Fruit fly (Drosophila melanogaster): ENCODE measurements around the gene ND-20L.

Gene ND-20L

DNA sequence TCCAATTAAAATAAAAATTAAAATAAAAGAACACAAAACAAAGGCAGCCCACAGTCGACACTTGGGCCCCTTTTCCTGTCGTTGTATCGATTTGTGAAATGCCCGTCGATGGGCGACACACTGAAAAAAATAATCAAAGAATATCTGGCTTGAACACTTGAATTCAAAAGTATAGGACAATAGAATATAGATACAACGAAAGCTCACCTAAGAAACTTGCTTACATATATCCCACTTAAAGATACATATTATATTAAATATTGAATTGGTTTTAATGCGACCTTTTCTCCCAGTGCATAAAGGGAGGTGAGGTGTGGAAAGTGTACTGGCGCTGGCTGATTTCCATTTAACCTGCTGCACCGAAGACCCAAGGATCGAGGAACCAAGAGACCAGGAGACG, 6.6 kb downstream of the ND-20L start (continued):
- TF ChIP-seq CG9797 (GFP tag; optimal IDR thresholded peaks at IDR 0.05) (no peak), danr (GFP tag; IDR thresholded peaks at IDR 0.05) (peak; percentile 33; the same call in 1 of the 2 replicates), CG12744 (GFP tag; optimal IDR thresholded peaks at IDR 0.05) (no peak), kni (GFP tag; optimal IDR thresholded peaks at IDR 0.05) (no peak), CG10462 (GFP tag; optimal IDR thresholded peaks at IDR 0.05) (no peak), croc (GFP tag; conservative IDR thresholded peaks at IDR 0.05) (peak; percentile 32; the same call in 1 of the 3 replicates), disco-r (GFP tag; optimal IDR thresholded peaks at IDR 0.05) (no peak), CG1603 (tag; optimal IDR thresholded peaks at IDR 0.05) (peak; percentile 64), nau (GFP tag; optimal IDR thresholded peaks at IDR 0.05) (no peak), caup (GFP tag; optimal IDR thresholded peaks at IDR 0.05; ENCODE audit: severe bottlenecking) (no peak), Dfd (GFP tag; optimal IDR thresholded peaks at IDR 0.05) (no peak), row (GFP tag; IDR thresholded peaks at IDR 0.05) (peak; percentile 58), exex (tag; optimal IDR thresholded peaks at IDR 0.05) (no peak), mld (GFP tag; IDR thresholded peaks at IDR 0.05; ENCODE audit: partially characterized antibody) (no peak), CG18764 (GFP tag; optimal IDR thresholded peaks at IDR 0.05) (peak; percentile 37), lilli (GFP tag; optimal IDR thresholded peaks at IDR 0.05) (peak; percentile 15), vnd (GFP tag; IDR thresholded peaks at IDR 0.05; ENCODE audit: partially characterized antibody) (no peak), nerfin-2 (GFP tag; IDR thresholded peaks at IDR 0.05; ENCODE audit: partially characterized antibody) (no peak), Sry-δ (GFP tag; optimal IDR thresholded peaks at IDR 0.05) (no peak), vvl (GFP tag; IDR thresholded peaks at IDR 0.05) (peak; percentile 80), H2.0 (GFP tag; IDR thresholded peaks at IDR 0.05) (no peak), CG2202 (tag; optimal IDR thresholded peaks at IDR 0.05) (peak; percentile 56), tll (GFP tag; optimal IDR thresholded peaks at IDR 0.05) (no peak), CG3995 (GFP tag; optimal IDR thresholded peaks at IDR 0.05) (no peak), CG7963 (GFP tag; IDR thresholded peaks at IDR 0.05; ENCODE audit: partially characterized antibody) (no peak), CG2712 (tag; optimal IDR thresholded peaks at IDR 0.05) (peak; percentile 83), CG3065 (GFP tag; optimal IDR thresholded peaks at IDR 0.05) (no peak), CG12071 (GFP tag; optimal IDR thresholded peaks at IDR 0.05) (no peak), otp (GFP tag; IDR thresholded peaks at IDR 0.05) (peak; percentile 67; the same call in 2 of the 3 replicates), C15 (GFP tag; IDR thresholded peaks at IDR 0.05) (no peak), phol (tag; optimal IDR thresholded peaks at IDR 0.05) (peak; percentile 74), Jarid2 (GFP tag; optimal IDR thresholded peaks at IDR 0.05) (no peak), CG9932 (GFP tag; IDR thresholded peaks at IDR 0.05) (no peak), seq (GFP tag; IDR thresholded peaks at IDR 0.05) (peak; percentile 22; the same call in 1 of the 2 replicates), cwo (GFP tag; optimal IDR thresholded peaks at IDR 0.05) (no peak), CG9215 (GFP tag; IDR thresholded peaks at IDR 0.05) (no peak), fu2 (GFP tag; optimal IDR thresholded peaks at IDR 0.05) (no peak), CG8089 (GFP tag; optimal IDR thresholded peaks at IDR 0.05) (no peak), chif (GFP tag; optimal IDR thresholded peaks at IDR 0.05) (peak; percentile 9 to 54), CG7928 (GFP tag; optimal IDR thresholded peaks at IDR 0.05) (no peak), CG6654 (GFP tag; optimal IDR thresholded peaks at IDR 0.05) (no peak), Gug (GFP tag; IDR thresholded peaks at IDR 0.05) (no peak; the same call in 3 of the 4 replicates), pzg (GFP tag; optimal IDR thresholded peaks at IDR 0.05) (no peak), bigmax (GFP tag; optimal IDR thresholded peaks at IDR 0.05) (no peak), CG11504 (tag; optimal IDR thresholded peaks at IDR 0.05) (peak; percentile 64), CG4730 (GFP tag; IDR thresholded peaks at IDR 0.05) (no peak), CG9437 (GFP tag; optimal IDR thresholded peaks at IDR 0.05) (no peak), CG13775 (GFP tag; optimal IDR thresholded peaks at IDR 0.05) (peak; percentile 45), fd102C (GFP tag; optimal IDR thresholded peaks at IDR 0.05) (peak; percentile 41), YL-1 (GFP tag; optimal IDR thresholded peaks at IDR 0.05) (no peak)
